Fruit fly (Drosophila melanogaster): ENCODE data around the gene CG32263.

CG32263 gene

dm6 chr3L:3787595-3788151, 23.2 kb downstream of the CG32263 start (continued):
- TF ChIP-seq CG12659 (GFP tag; optimal IDR thresholded peaks at IDR 0.05): peak; percentile 45
- TF ChIP-seq onecut (GFP tag; IDR thresholded peaks at IDR 0.05): no peak
- TF ChIP-seq danr (GFP tag; IDR thresholded peaks at IDR 0.05): no peak
- TF ChIP-seq jing (GFP tag; optimal IDR thresholded peaks at IDR 0.05): no peak
- TF ChIP-seq stc (GFP tag; IDR thresholded peaks at IDR 0.05): no peak
- TF ChIP-seq Myb (GFP tag; optimal IDR thresholded peaks at IDR 0.05): peak; percentile 31
- TF ChIP-seq fd102C (GFP tag; optimal IDR thresholded peaks at IDR 0.05): peak; percentile 38
- TF ChIP-seq CHES-1-like (GFP tag; optimal IDR thresholded peaks at IDR 0.05): peak; percentile 47
- no peak for TF ChIP-seq dpn (GFP tag; optimal IDR thresholded peaks at IDR 0.05)
- TF ChIP-seq CG1603 (tag; optimal IDR thresholded peaks at IDR 0.05): peak; percentile 77
- TF ChIP-seq crp (GFP tag; optimal IDR thresholded peaks at IDR 0.05): peak in 1 of 2 experiments; percentile 59
- no peak for TF ChIP-seq CG9876 (GFP tag; optimal IDR thresholded peaks at IDR 0.05)
- TF ChIP-seq otp (GFP tag; IDR thresholded peaks at IDR 0.05): no peak
- TF ChIP-seq nmo (GFP tag; optimal IDR thresholded peaks at IDR 0.05): peak; percentile 44
- TF ChIP-seq Ada2b (GFP tag; IDR thresholded peaks at IDR 0.05): no peak
- TF ChIP-seq ssp (GFP tag; IDR thresholded peaks at IDR 0.05): no peak
- TF ChIP-seq nerfin-1 (tag; optimal IDR thresholded peaks at IDR 0.05): peak; percentile 30
- TF ChIP-seq CG6791 (GFP tag; IDR thresholded peaks at IDR 0.05; ENCODE audit: partially characterized antibody): 0 out of 3 replicates have a peak, but pooled peaks have one; percentile 5
- TF ChIP-seq bsh (GFP tag; optimal IDR thresholded peaks at IDR 0.05): peak in 1 of 2 experiments; percentile 53
- no peak for TF ChIP-seq CG7745 (tag; optimal IDR thresholded peaks at IDR 0.05)
- peak in 1 of 2 experiments; percentile 61 for TF ChIP-seq insv (GFP tag; optimal IDR thresholded peaks at IDR 0.05)
- TF ChIP-seq pan (optimal IDR thresholded peaks at IDR 0.05): no peak
- TF ChIP-seq pan (GFP tag; optimal IDR thresholded peaks at IDR 0.05 in 1 of 2, IDR thresholded peaks at IDR 0.05 in 1 of 2): no peak
- TF ChIP-seq sd (tag; optimal IDR thresholded peaks at IDR 0.05): no peak
- peak; percentile 36 for TF ChIP-seq run (tag; optimal IDR thresholded peaks at IDR 0.05)
- TF ChIP-seq CG13775 (GFP tag; optimal IDR thresholded peaks at IDR 0.05): no peak
- peak; percentile 31 for TF ChIP-seq unpg (GFP tag; optimal IDR thresholded peaks at IDR 0.05)
- no peak for TF ChIP-seq cwo (GFP tag; optimal IDR thresholded peaks at IDR 0.05)
- peak; percentile 30 for TF ChIP-seq shn (GFP tag; optimal IDR thresholded peaks at IDR 0.05)
- TF ChIP-seq Hr78 (GFP tag; optimal IDR thresholded peaks at IDR 0.05): no peak
- TF ChIP-seq CG3281 (GFP tag; optimal IDR thresholded peaks at IDR 0.05): peak; percentile 29
- TF ChIP-seq Adf1 (GFP tag; IDR thresholded peaks at IDR 0.05): no peak; the same call in 1 of the 2 replicates
- TF ChIP-seq CG42726 (GFP tag; IDR thresholded peaks at IDR 0.05; ENCODE audit: partially characterized antibody): peak; percentile 81
- no peak for TF ChIP-seq Asciz (GFP tag; optimal IDR thresholded peaks at IDR 0.05)
- TF ChIP-seq Blimp-1 (GFP tag; optimal IDR thresholded peaks at IDR 0.05): no peak
- TF ChIP-seq ATbp (GFP tag; optimal IDR thresholded peaks at IDR 0.05): peak; percentile 8
- no peak for TF ChIP-seq sc (optimal IDR thresholded peaks at IDR 0.05)
- no peak for TF ChIP-seq sc (GFP tag; optimal IDR thresholded peaks at IDR 0.05)
- no peak for TF ChIP-seq CG10979 (tag; optimal IDR thresholded peaks at IDR 0.05)
- TF ChIP-seq ash1 (GFP tag; optimal IDR thresholded peaks at IDR 0.05): no peak
- peak; percentile 36; the same call in 2 of the 3 replicates for TF ChIP-seq CG34224 (GFP tag; IDR thresholded peaks at IDR 0.05; ENCODE audit: partially characterized antibody)
- no peak for TF ChIP-seq bab2 (GFP tag; optimal IDR thresholded peaks at IDR 0.05)
- no peak for TF ChIP-seq CG18262 (tag; optimal IDR thresholded peaks at IDR 0.05)
- no peak for TF ChIP-seq CG2129 (GFP tag; IDR thresholded peaks at IDR 0.05; ENCODE audit: partially characterized antibody)
- TF ChIP-seq sens-2 (GFP tag; IDR thresholded peaks at IDR 0.05): no peak
- TF ChIP-seq CG10321 (GFP tag; IDR thresholded peaks at IDR 0.05): peak; percentile 14; the same call in 1 of the 2 replicates
- TF ChIP-seq lmd (GFP tag; IDR thresholded peaks at IDR 0.05): no peak
- TF ChIP-seq pfk (GFP tag; optimal IDR thresholded peaks at IDR 0.05): no peak
- peak; percentile 11 for TF ChIP-seq scrt (GFP tag; optimal IDR thresholded peaks at IDR 0.05)

Data from whole organism, embryonic.